Worm (Caenorhabditis elegans) whole organism, early embryonic: ENCODE data around the gene nspg-12.

Source experiments
- aly-1 ChIP-seq: sonication (generic microtip); optimal IDR thresholded peaks from 2 replicates; lab custom pipeline; 2016; ENCODE audit warnings: missing genetic modification characterization, missing compliant biosample characterization
- ama-1 ChIP-seq: fragments of 150-350 bp; optimal IDR thresholded peaks from 2 replicates; lab custom pipeline; 2014
- ceh-36 ChIP-seq: sonication (generic microtip); optimal IDR thresholded peaks from 2 replicates; lab custom pipeline; 2016; ENCODE audit warnings: missing genetic modification characterization, inconsistent platforms, missing compliant biosample characterization
- ets-7 ChIP-seq: sonication (generic microtip); optimal IDR thresholded peaks from 2 replicates; lab custom pipeline; 2016; ENCODE audit warnings: missing genotype, missing genetic modification characterization, missing compliant biosample characterization
- flt-1 ChIP-seq: fragments of 200-800 bp; sonication (Bioruptor generic); IDR thresholded peaks from 2 replicates; pipeline ENCODE4 v1.3.6; 2022; ENCODE audit warnings: missing genetic modification characterization, missing compliant biosample characterization
- hmbx-1 ChIP-seq: sonication (generic microtip); optimal IDR thresholded peaks from 2 replicates; lab custom pipeline; 2016; ENCODE audit warnings: mild to moderate bottlenecking, missing genetic modification characterization, missing compliant biosample characterization
- hnd-1 ChIP-seq: sonication (generic microtip); optimal IDR thresholded peaks from 2 replicates; lab custom pipeline; 2016; ENCODE audit warnings: missing genetic modification characterization, missing compliant biosample characterization
- pes-1 ChIP-seq: fragments of 200-800 bp; sonication (Bioruptor generic); IDR thresholded peaks from 2 replicates; pipeline ENCODE4 v1.3.6; 2022; ENCODE audit warnings: missing genetic modification reagents, missing genetic modification characterization, missing compliant biosample characterization
- scrt-1 ChIP-seq: fragments of 200-800 bp; sonication (Bioruptor generic); IDR thresholded peaks from 2 replicates; pipeline ENCODE4 v1.3.6; 2022; ENCODE audit warnings: missing genetic modification characterization, missing compliant biosample characterization
- tbx-37 ChIP-seq: fragments of 200-800 bp; sonication (Bioruptor generic); conservative IDR thresholded peaks from 2 replicates; pipeline ENCODE4 v1.3.6; 2022; ENCODE audit warnings: missing genetic modification reagents, missing genetic modification characterization, missing compliant biosample characterization
- tra-4 ChIP-seq: sonication (generic microtip); optimal IDR thresholded peaks from 2 replicates; lab custom pipeline; 2017; ENCODE audit warnings: missing genetic modification characterization, missing compliant biosample characterization

DNA sequence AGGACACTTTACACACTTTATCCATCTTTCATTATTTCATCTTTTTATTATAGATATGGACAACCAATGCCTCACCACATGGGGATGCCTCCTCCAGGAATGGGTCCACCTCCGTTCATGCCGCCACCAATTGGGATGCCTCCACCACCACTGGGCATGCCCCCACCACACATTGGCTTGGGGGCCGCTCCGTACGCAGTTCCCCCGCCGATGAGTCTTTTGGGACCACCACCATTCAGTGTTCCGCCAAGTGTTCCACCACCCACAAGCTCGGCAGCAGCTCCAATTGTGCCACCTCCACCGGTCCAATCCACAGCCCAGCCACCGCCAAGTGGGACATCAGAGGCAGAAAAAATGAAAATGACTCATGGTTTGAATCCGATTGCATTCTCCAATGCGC, 42.3 kb upstream of the nspg-12 start:
- TF ChIP-seq tra-4 (tag; lab: Kevin White, UChicago) (no peak), ama-1 (no peak), hnd-1 (no peak), flt-1 (GFP tag; lab: Robert Waterston, UW) (no peak), pes-1 (GFP tag; lab: Robert Waterston, UW) (no peak), hmbx-1 (no peak), tbx-37 (GFP tag; lab: Robert Waterston, UW) (no peak), ceh-36 (tag; lab: Kevin White, UChicago) (no peak), aly-1 (tag; lab: Kevin White, UChicago) (peak; percentile 50), ets-7 (tag; lab: Kevin White, UChicago) (no peak), scrt-1 (GFP tag; lab: Robert Waterston, UW) (no peak)
